Fruit fly (Drosophila melanogaster) whole organism, adult: Measurements from ENCODE around the gene CG32119.

ENCODE experiments used
- CG12768 ChIP-seq: fragments of 200-800 bp; sonication (Bioruptor generic); optimal IDR thresholded peaks from 2 replicates; lab custom pipeline; 2017; ENCODE audit warnings: missing biosample characterization, missing genetic modification characterization, mild to moderate bottlenecking, moderate library complexity, missing genetic modification reagents
- Hr96 ChIP-seq: fragments of 200-800 bp; sonication (Bioruptor generic); optimal IDR thresholded peaks from 2 replicates; lab custom pipeline; 2016; ENCODE audit warnings: missing biosample characterization, missing genetic modification characterization
- cic ChIP-seq: fragments of 200-800 bp; sonication (Bioruptor generic); optimal IDR thresholded peaks from 2 replicates; lab custom pipeline; 2017; ENCODE audit warnings: missing biosample characterization, mild to moderate bottlenecking, missing genetic modification characterization, moderate library complexity
- kay ChIP-seq: fragments of 200-800 bp; sonication (Bioruptor generic); peaks from one replicate; lab custom pipeline; 2016; ENCODE audit warnings: missing biosample characterization, missing genetic modification characterization, borderline replicate concordance
- pad ChIP-seq: fragments of 200-800 bp; sonication (Bioruptor generic); optimal IDR thresholded peaks from 3 replicates; lab custom pipeline; 2017; ENCODE audit warnings: missing biosample characterization, missing genetic modification characterization, mild to moderate bottlenecking, moderate library complexity, missing genetic modification reagents

DNA sequence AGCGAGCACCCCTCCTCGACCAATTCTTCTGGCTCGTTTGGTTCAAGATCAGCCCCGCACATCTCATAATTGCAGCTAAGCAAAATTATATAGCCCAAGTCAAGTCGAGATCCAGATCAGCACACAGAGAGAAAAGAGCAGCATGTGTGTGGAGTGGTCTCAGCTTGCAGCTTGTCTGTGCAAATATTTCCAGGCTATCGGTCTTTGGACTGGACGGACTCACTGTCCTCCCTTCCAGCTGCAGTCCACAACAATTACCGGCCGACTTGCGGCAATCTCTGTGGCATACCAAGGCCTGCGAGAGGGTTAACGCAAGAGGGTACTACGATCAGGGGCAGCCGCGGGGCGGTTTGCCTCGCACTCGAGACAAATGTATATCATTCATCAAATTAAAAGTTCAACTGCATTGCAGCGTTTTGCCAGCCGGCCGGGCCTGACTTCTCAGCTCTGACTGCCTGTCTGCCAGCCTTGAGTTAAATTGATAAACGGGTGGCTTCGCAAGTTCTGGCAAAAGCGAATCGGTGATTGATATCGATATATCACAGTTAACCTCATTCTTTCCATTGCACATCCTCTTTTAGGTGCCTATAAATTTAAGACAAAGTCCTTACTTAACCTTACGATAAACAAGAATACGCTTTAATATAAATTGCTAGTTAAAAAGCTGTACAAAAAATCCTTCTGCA is 7.0 kb upstream of the CG32119 start:
- no peak for TF ChIP-seq pad (GFP tag; lab: Kevin White, UChicago)
- no peak for TF ChIP-seq CG12768
- no peak for TF ChIP-seq cic (GFP tag; lab: Kevin White, UChicago)
- no peak for TF ChIP-seq kay
- TF ChIP-seq Hr96 = no peak
